Worm (Caenorhabditis elegans): ENCODE data around the gene gbas-1.
"Not testable (repeated sequence)": the region's sequence is repeated elsewhere in the genome, so short reads cannot be mapped to it uniquely, and the experiment has no call there.

Gene gbas-1

ce11 chrII:2525652-2526051 lies 21.0 kb downstream of the gbas-1 start:
- TF ChIP-seq dve-1 (tag; optimal IDR thresholded peaks at IDR 0.05) (peak; percentile 100), C08G9.2 (tag; optimal IDR thresholded peaks at IDR 0.05) (no peak)

- TF ChIP-seq tbx-2 (tag; optimal IDR thresholded peaks at IDR 0.05) (no peak), K09A11.1 (tag; optimal IDR thresholded peaks at IDR 0.05; ENCODE audit: insufficient read depth) (no peak), syd-9 (tag; optimal IDR thresholded peaks at IDR 0.05) (no peak), ceh-22 (tag; optimal IDR thresholded peaks at IDR 0.05) (no peak), ceh-6 (GFP tag; optimal IDR thresholded peaks at IDR 0.05) (no peak), gmeb-2 (tag; optimal IDR thresholded peaks at IDR 0.05) (no peak), dve-1 (tag; optimal IDR thresholded peaks at IDR 0.05) (peak; percentile 69)
Observed at ce11 chrII:2526887-2527286, 22.2 kb downstream of the gbas-1 start.

ce11 chrII:2530496-2530895 lies 25.8 kb downstream of the gbas-1 start, which contains the start of gene K02F6.6:
Gene K02F6.6 (plus strand): TSS chrII:2530796.
- no peak for TF ChIP-seq rnt-1 (tag; optimal IDR thresholded peaks at IDR 0.05)
- TF ChIP-seq unc-86 (tag; optimal IDR thresholded peaks at IDR 0.05) = no peak
- TF ChIP-seq ceh-45 (GFP tag; IDR thresholded peaks at IDR 0.05) = no peak
- TF ChIP-seq ceh-22 (tag; optimal IDR thresholded peaks at IDR 0.05) = no peak
- no peak for TF ChIP-seq odd-2 (tag; optimal IDR thresholded peaks at IDR 0.05)
- TF ChIP-seq sox-4 (tag; optimal IDR thresholded peaks at IDR 0.05) = no peak
- no peak for TF ChIP-seq gmeb-2 (tag; optimal IDR thresholded peaks at IDR 0.05)
- no peak for TF ChIP-seq hlh-8 (tag; optimal IDR thresholded peaks at IDR 0.05)
- TF ChIP-seq elt-4 (tag; optimal IDR thresholded peaks at IDR 0.05) = no peak
- TF ChIP-seq ceh-6 (GFP tag; optimal IDR thresholded peaks at IDR 0.05) = no peak
- TF ChIP-seq nhr-11 (tag; optimal IDR thresholded peaks at IDR 0.05) = no peak
- TF ChIP-seq hlh-15 (tag; optimal IDR thresholded peaks at IDR 0.05) = no peak
- no peak for TF ChIP-seq nfya-1 (tag; optimal IDR thresholded peaks at IDR 0.05)
- TF ChIP-seq ceh-18 (tag; optimal IDR thresholded peaks at IDR 0.05) = no peak

- not testable (repeated sequence) for TF ChIP-seq pha-4, ceh-30, ceh-34 (tag; optimal IDR thresholded peaks at IDR 0.05)
Observed at ce11 chrII:2534459-2534858, 29.8 kb downstream of the gbas-1 start, which contains the start of gene K02F6.5. Gene K02F6.5 (plus strand): TSS chrII:2534759.

- not testable (repeated sequence) for TF ChIP-seq unc-55 (GFP tag; optimal IDR thresholded peaks at IDR 0.05); fax-1 (tag; optimal IDR thresholded peaks at IDR 0.05); eyg-1 (tag; optimal IDR thresholded peaks at IDR 0.05)
Observed at ce11 chrII:2534952-2535351, 30.3 kb downstream of the gbas-1 start, which contains the start of gene K02F6.8. Gene K02F6.8 (minus strand): TSS chrII:2535052.

- TF ChIP-seq hlh-13 (GFP tag; optimal IDR thresholded peaks at IDR 0.05) (no peak), ets-4 (tag; optimal IDR thresholded peaks at IDR 0.05) (no peak), ceh-14 (tag; optimal IDR thresholded peaks at IDR 0.05) (no peak), unc-3 (GFP tag; conservative IDR thresholded peaks at IDR 0.05) (no peak), unc-3 (tag; optimal IDR thresholded peaks at IDR 0.05) (no peak), fkh-6 (tag; optimal IDR thresholded peaks at IDR 0.05) (no peak), sdc-2 (tag; optimal IDR thresholded peaks at IDR 0.05) (no peak), pha-4 (tag; optimal IDR thresholded peaks at IDR 0.05) (no peak), dmd-4 (tag; optimal IDR thresholded peaks at IDR 0.05; ENCODE audit: borderline replicate concordance) (no peak), unc-86 (tag; optimal IDR thresholded peaks at IDR 0.05) (no peak), ceh-30 (tag; optimal IDR thresholded peaks at IDR 0.05) (no peak), K09A11.1 (tag; optimal IDR thresholded peaks at IDR 0.05; ENCODE audit: insufficient read depth) (no peak), pax-1 (tag; optimal IDR thresholded peaks at IDR 0.05) (no peak), nfya-1 (tag; optimal IDR thresholded peaks at IDR 0.05) (no peak)
Observed at ce11 chrII:2537754-2538153, 33.1 kb downstream of the gbas-1 start, which contains the start of gene K02F6.7. Gene K02F6.7 (minus strand): TSS chrII:2537854.
